Worm (Caenorhabditis elegans) whole organism, L1 larva: ENCODE results near the gene C18G1.9.

Experiments
- aly-2 ChIP-seq: fragments of 150-350 bp; optimal IDR thresholded peaks from 2 replicates; lab custom pipeline; 2014; ENCODE audit warnings: missing biosample characterization, missing genetic modification characterization
- ama-1 ChIP-seq: fragments of 150-350 bp; optimal IDR thresholded peaks from 2 replicates; lab custom pipeline; 2014
- ces-1 ChIP-seq: fragments of 150-350 bp; optimal IDR thresholded peaks from 2 replicates; lab custom pipeline; 2014; ENCODE audit warnings: missing biosample characterization, missing genetic modification reagents, missing genetic modification characterization
- efl-1 ChIP-seq, 4 experiments: fragments of 150-350 bp; optimal IDR thresholded peaks in 3 of 4; peaks in 1 of 4; 1 replicate in 1 of 4; 2 replicates in 3 of 4; lab custom pipeline; 2014; ENCODE audit warnings: missing biosample characterization in 2 of 4, missing genetic modification characterization in 2 of 4, missing genetic modification reagents in 2 of 4
- hpl-2 ChIP-seq: fragments of 150-350 bp; optimal IDR thresholded peaks from 2 replicates; lab custom pipeline; 2014; ENCODE audit warnings: missing biosample characterization, missing genetic modification reagents, missing genetic modification characterization
- irx-1 ChIP-seq: sonication (generic microtip); optimal IDR thresholded peaks from 2 replicates; lab custom pipeline; 2016; ENCODE audit warnings: missing genetic modification characterization, missing compliant biosample characterization
- lin-15B ChIP-seq: fragments of 150-350 bp; sonication (generic microtip); optimal IDR thresholded peaks from 3 replicates; lab custom pipeline; 2014; ENCODE audit warnings: missing biosample characterization, missing genetic modification characterization
- nhr-11 ChIP-seq: fragments of 150-350 bp; optimal IDR thresholded peaks from 2 replicates; lab custom pipeline; 2014; ENCODE audit warnings: missing biosample characterization, missing genetic modification characterization
- nhr-76 ChIP-seq: sonication (generic microtip); optimal IDR thresholded peaks from 2 replicates; lab custom pipeline; 2017; ENCODE audit warnings: missing biosample characterization, missing genetic modification characterization
- pqm-1 ChIP-seq: sonication (generic microtip); optimal IDR thresholded peaks from 3 replicates; lab custom pipeline; 2017; ENCODE audit warnings: missing biosample characterization, missing genetic modification characterization
- zag-1 ChIP-seq: fragments of 150-350 bp; optimal IDR thresholded peaks from 2 replicates; lab custom pipeline; 2014; ENCODE audit warnings: missing biosample characterization, missing genetic modification characterization
- ztf-11 ChIP-seq, 2 experiments: sonication (generic microtip); optimal IDR thresholded peaks; 2 replicates each; lab custom pipeline; 2016 to 2017; ENCODE audit warnings: missing genetic modification characterization in 2 of 2, missing biosample characterization in 1 of 2, missing compliant biosample characterization in 1 of 2

- TF ChIP-seq hpl-2 (no peak), ztf-11 (tag; optimal IDR thresholded peaks at IDR 0.05; lab: Kevin White, UChicago) (no peak), pqm-1 (no peak), ama-1 (lab: Kevin White, UChicago) (no peak), ces-1 (GFP tag; lab: Kevin White, UChicago) (no peak), aly-2 (no peak), lin-15B (tag; lab: Kevin White, UChicago) (no peak), efl-1 (optimal IDR thresholded peaks at IDR 0.05; lab: Kevin White, UChicago) (no peak), efl-1 (GFP tag; optimal IDR thresholded peaks at IDR 0.05 in 1 of 2; lab: Kevin White, UChicago) (no peak), zag-1 (tag; lab: Kevin White, UChicago) (no peak), nhr-76 (tag; lab: Kevin White, UChicago) (no peak), irx-1 (tag; lab: Kevin White, UChicago) (no peak), nhr-11 (tag; lab: Kevin White, UChicago) (no peak)
Measured at ce11 chrV:4785333-4785852, 15.9 kb upstream of the C18G1.9 start, which contains the start of the genes Y60C6A.2 and Y60C6A.3.
